Worm (Caenorhabditis elegans) whole organism, L2 larva: ENCODE measurements around the gene pgp-3.

Experiments used
- R02D3.7 ChIP-seq: fragments of 150-350 bp; optimal IDR thresholded peaks from 2 replicates; lab custom pipeline; 2014; ENCODE audit warnings: missing biosample characterization, missing genetic modification characterization
- ZK546.5 ChIP-seq: sonication (generic microtip); optimal IDR thresholded peaks from 2 replicates; lab custom pipeline; 2017; ENCODE audit warnings: missing biosample characterization, missing genetic modification characterization
- aly-2 ChIP-seq: fragments of 150-350 bp; optimal IDR thresholded peaks from 2 replicates; lab custom pipeline; 2014; ENCODE audit warnings: missing biosample characterization, missing genetic modification characterization
- ama-1 ChIP-seq: fragments of 150-350 bp; optimal IDR thresholded peaks from 2 replicates; lab custom pipeline; 2018; ENCODE audit warnings: inconsistent platforms
- ceh-82 ChIP-seq: fragments of 150-350 bp; optimal IDR thresholded peaks from 2 replicates; lab custom pipeline; 2014; ENCODE audit warnings: missing biosample characterization, missing genetic modification characterization
- elt-1 ChIP-seq: fragments of 150-350 bp; optimal IDR thresholded peaks from 2 replicates; lab custom pipeline; 2014; ENCODE audit warnings: missing biosample characterization, missing genetic modification characterization
- lin-13 ChIP-seq: fragments of 150-350 bp; optimal IDR thresholded peaks from 2 replicates; lab custom pipeline; 2014; ENCODE audit warnings: missing biosample characterization, missing genetic modification reagents, missing genetic modification characterization
- lin-39 ChIP-seq: fragments of 150-350 bp; optimal IDR thresholded peaks from 2 replicates; lab custom pipeline; 2014; ENCODE audit warnings: missing biosample characterization, missing genetic modification reagents, missing genetic modification characterization
- nhr-11 ChIP-seq: fragments of 150-350 bp; optimal IDR thresholded peaks from 2 replicates; lab custom pipeline; 2014; ENCODE audit warnings: missing biosample characterization, missing genetic modification characterization
- nhr-12 ChIP-seq: fragments of 150-350 bp; optimal IDR thresholded peaks from 2 replicates; lab custom pipeline; 2014; ENCODE audit warnings: missing biosample characterization, missing genetic modification characterization
- unc-55 ChIP-seq: fragments of 150-350 bp; sonication (generic microtip); optimal IDR thresholded peaks from 3 replicates; lab custom pipeline; 2014; ENCODE audit warnings: missing biosample characterization, missing genetic modification reagents, missing genetic modification characterization
- unc-62 ChIP-seq: fragments of 150-350 bp; optimal IDR thresholded peaks from 2 replicates; lab custom pipeline; 2014; ENCODE audit warnings: missing biosample characterization, missing genetic modification reagents, missing genetic modification characterization
- ztf-4 ChIP-seq: fragments of 150-350 bp; optimal IDR thresholded peaks from 2 replicates; lab custom pipeline; 2014; ENCODE audit warnings: missing biosample characterization, missing genetic modification characterization

- TF ChIP-seq ZK546.5 (tag; lab: Kevin White, UChicago) (no peak), aly-2 (no peak), nhr-12 (tag; lab: Kevin White, UChicago) (no peak), unc-62 (no peak), elt-1 (tag; lab: Kevin White, UChicago) (no peak), ztf-4 (tag; lab: Kevin White, UChicago) (no peak), ama-1 (lab: Kevin White, UChicago) (no peak), lin-13 (GFP tag; lab: Kevin White, UChicago) (no peak), ceh-82 (tag; lab: Kevin White, UChicago) (no peak), R02D3.7 (tag; lab: Kevin White, UChicago) (no peak), nhr-11 (tag; lab: Kevin White, UChicago) (no peak), unc-55 (GFP tag; lab: Kevin White, UChicago) (no peak), lin-39 (tag; lab: Kevin White, UChicago) (no peak)
Observed at ce11 chrX:11351856-11352255, at the start of gene pgp-3.
